Worm (Caenorhabditis elegans) whole organism, L1 larva: ENCODE measurements around the gene sec-22.
A peak's percentile ranks its signal among the peaks of the same experiment; 100 is the strongest.

Experiments used
- C16A3.4 ChIP-seq: fragments of 150-350 bp; optimal IDR thresholded peaks from 2 replicates; lab custom pipeline; 2014; ENCODE audit warnings: missing biosample characterization, missing genetic modification characterization
- C34B4.2 ChIP-seq: sonication (generic microtip); optimal IDR thresholded peaks from 2 replicates; lab custom pipeline; 2017; ENCODE audit warnings: mild to moderate bottlenecking, missing genetic modification characterization, missing compliant biosample characterization
- Y116A8C.19 ChIP-seq: sonication (generic microtip); optimal IDR thresholded peaks from 2 replicates; lab custom pipeline; 2016; ENCODE audit warnings: missing compliant biosample characterization, missing genetic modification characterization, borderline replicate concordance
- blmp-1 ChIP-seq: fragments of 150-350 bp; optimal IDR thresholded peaks from 2 replicates; lab custom pipeline; 2014; ENCODE audit warnings: missing biosample characterization, missing genetic modification characterization
- ceh-63 ChIP-seq: fragments of 200-800 bp; sonication (Bioruptor generic); optimal IDR thresholded peaks from 2 replicates; lab custom pipeline; 2018; ENCODE audit warnings: mild to moderate bottlenecking, missing genetic modification characterization, missing compliant biosample characterization
- ceh-82 ChIP-seq, 3 experiments: fragments of 150-350 bp in 1 of 3; sonication (generic microtip) in 2 of 3; optimal IDR thresholded peaks; 2 replicates each; lab custom pipeline; 2014 to 2017; ENCODE audit warnings: missing biosample characterization in 3 of 3, missing genetic modification characterization in 3 of 3
- ces-1 ChIP-seq: fragments of 150-350 bp; optimal IDR thresholded peaks from 2 replicates; lab custom pipeline; 2014; ENCODE audit warnings: missing biosample characterization, missing genetic modification reagents, missing genetic modification characterization
- dpl-1 ChIP-seq, 3 experiments: fragments of 150-350 bp in 2 of 3; sonication (generic microtip) in 1 of 3; optimal IDR thresholded peaks; 2 replicates each; lab custom pipeline; 2014 to 2017; ENCODE audit warnings: missing biosample characterization in 3 of 3, missing genetic modification characterization in 3 of 3, missing genetic modification reagents in 3 of 3
- efl-1 ChIP-seq, 4 experiments: fragments of 150-350 bp; optimal IDR thresholded peaks in 3 of 4; peaks in 1 of 4; 1 replicate in 1 of 4; 2 replicates in 3 of 4; lab custom pipeline; 2014; ENCODE audit warnings: missing biosample characterization in 2 of 4, missing genetic modification characterization in 2 of 4, missing genetic modification reagents in 2 of 4
- fkh-4 ChIP-seq: sonication (generic microtip); optimal IDR thresholded peaks from 2 replicates; lab custom pipeline; 2016; ENCODE audit warnings: missing compliant biosample characterization, missing genetic modification characterization, borderline replicate concordance
- fkh-8 ChIP-seq: sonication (generic microtip); optimal IDR thresholded peaks from 2 replicates; lab custom pipeline; 2016; ENCODE audit warnings: mild to moderate bottlenecking, missing genetic modification characterization, missing compliant biosample characterization
- hlh-17 ChIP-seq: fragments of 200-800 bp; sonication (Bioruptor generic); optimal IDR thresholded peaks from 2 replicates; lab custom pipeline; 2018; ENCODE audit warnings: missing genetic modification characterization, mild to moderate bottlenecking, missing compliant biosample characterization, moderate library complexity, borderline replicate concordance
- isw-1 ChIP-seq: fragments of 200-800 bp; sonication (Bioruptor generic); IDR thresholded peaks from 2 replicates; pipeline ENCODE4 v1.3.6; 2022; ENCODE audit warnings: missing genetic modification characterization, missing compliant biosample characterization
- jun-1 ChIP-seq: fragments of 150-350 bp; optimal IDR thresholded peaks from 2 replicates; lab custom pipeline; 2014; ENCODE audit warnings: missing biosample characterization, missing genetic modification reagents, missing genetic modification characterization
- lin-14 ChIP-seq: fragments of 200-800 bp; sonication (Bioruptor generic); optimal IDR thresholded peaks from 2 replicates; lab custom pipeline; 2018; ENCODE audit warnings: mild to moderate bottlenecking, missing genetic modification characterization, moderate library complexity, missing compliant biosample characterization
- lin-35 ChIP-seq, 2 experiments: fragments of 150-350 bp; optimal IDR thresholded peaks; 2 replicates each; lab custom pipeline; 2014; ENCODE audit warnings: missing biosample characterization in 2 of 2, missing genetic modification characterization in 2 of 2, missing genetic modification reagents in 2 of 2
- lin-39 ChIP-seq: fragments of 150-350 bp; optimal IDR thresholded peaks from 2 replicates; lab custom pipeline; 2014; ENCODE audit warnings: missing biosample characterization, missing genetic modification reagents, missing genetic modification characterization
- lsy-2 ChIP-seq, 2 experiments: fragments of 150-350 bp; optimal IDR thresholded peaks; 2 replicates each; lab custom pipeline; 2014; ENCODE audit warnings: missing biosample characterization in 2 of 2, missing genetic modification characterization in 2 of 2
- mab-9 ChIP-seq: fragments of 200-800 bp; sonication (Bioruptor generic); IDR thresholded peaks from 2 replicates; pipeline ENCODE4 v1.3.6; 2022; ENCODE audit warnings: missing genetic modification reagents, missing genetic modification characterization, missing compliant biosample characterization
- mdl-1 ChIP-seq, 2 experiments: fragments of 150-350 bp; optimal IDR thresholded peaks; 2 replicates each; lab custom pipeline; 2014 to 2017; ENCODE audit warnings: missing biosample characterization in 2 of 2, missing genetic modification characterization in 2 of 2, inconsistent platforms in 1 of 2
- mef-2 ChIP-seq: fragments of 150-350 bp; optimal IDR thresholded peaks from 2 replicates; lab custom pipeline; 2014; ENCODE audit warnings: missing biosample characterization, missing genetic modification characterization
- nhr-12 ChIP-seq: sonication (generic microtip); optimal IDR thresholded peaks from 2 replicates; lab custom pipeline; 2017; ENCODE audit warnings: missing biosample characterization, missing genetic modification characterization
- nhr-47 ChIP-seq: sonication (generic microtip); optimal IDR thresholded peaks from 2 replicates; lab custom pipeline; 2016; ENCODE audit warnings: mild to moderate bottlenecking, missing genetic modification characterization, moderate library complexity, missing compliant biosample characterization
- nhr-71 ChIP-seq: sonication (generic microtip); optimal IDR thresholded peaks from 2 replicates; lab custom pipeline; 2016; ENCODE audit warnings: mild to moderate bottlenecking, missing genetic modification characterization, moderate library complexity, missing compliant biosample characterization
- nhr-85 ChIP-seq: sonication (generic microtip); peaks from one replicate; lab custom pipeline; 2016; ENCODE audit warnings: missing genetic modification characterization, inconsistent platforms, missing compliant biosample characterization
- pax-3 ChIP-seq: fragments of 200-800 bp; sonication (Bioruptor generic); optimal IDR thresholded peaks from 2 replicates; lab custom pipeline; 2018; ENCODE audit warnings: mild to moderate bottlenecking, missing genetic modification characterization, moderate library complexity, missing compliant biosample characterization
- rnt-1 ChIP-seq: sonication (generic microtip); optimal IDR thresholded peaks from 2 replicates; lab custom pipeline; 2016; ENCODE audit warnings: mild to moderate bottlenecking, missing genetic modification characterization, moderate library complexity, missing compliant biosample characterization
- skn-1 ChIP-seq: fragments of 150-350 bp; optimal IDR thresholded peaks from 2 replicates; lab custom pipeline; 2014; ENCODE audit warnings: missing biosample characterization, missing genetic modification characterization
- snpc-4 ChIP-seq: fragments of 150-350 bp; optimal IDR thresholded peaks from 2 replicates; lab custom pipeline; 2014; ENCODE audit warnings: missing biosample characterization, missing genetic modification characterization
- snu-23 ChIP-seq: sonication (generic microtip); optimal IDR thresholded peaks from 2 replicates; lab custom pipeline; 2016; ENCODE audit warnings: missing genetic modification characterization, missing compliant biosample characterization
- sox-4 ChIP-seq: sonication (generic microtip); optimal IDR thresholded peaks from 2 replicates; lab custom pipeline; 2016; ENCODE audit warnings: missing genetic modification characterization, missing compliant biosample characterization
- sup-37 ChIP-seq: fragments of 200-800 bp; sonication (Bioruptor generic); optimal IDR thresholded peaks from 2 replicates; lab custom pipeline; 2018; ENCODE audit warnings: mild to moderate bottlenecking, missing genetic modification characterization, missing compliant biosample characterization
- swsn-7 ChIP-seq: sonication (generic microtip); optimal IDR thresholded peaks from 2 replicates; lab custom pipeline; 2016; ENCODE audit warnings: missing genetic modification characterization, missing compliant biosample characterization
- unc-98 ChIP-seq: fragments of 200-800 bp; sonication (Bioruptor generic); IDR thresholded peaks from 2 replicates; pipeline ENCODE4 v1.3.6; 2022; ENCODE audit warnings: missing genetic modification characterization, missing compliant biosample characterization
- vab-15 ChIP-seq: sonication (generic microtip); optimal IDR thresholded peaks from 2 replicates; lab custom pipeline; 2017; ENCODE audit warnings: missing genotype, mild to moderate bottlenecking, missing genetic modification characterization, missing compliant biosample characterization
- xbp-1 ChIP-seq: sonication (generic microtip); optimal IDR thresholded peaks from 2 replicates; lab custom pipeline; 2016; ENCODE audit warnings: missing genetic modification characterization, missing compliant biosample characterization
- zag-1 ChIP-seq: fragments of 150-350 bp; optimal IDR thresholded peaks from 2 replicates; lab custom pipeline; 2014; ENCODE audit warnings: missing biosample characterization, missing genetic modification characterization
- ztf-11 ChIP-seq, 2 experiments: sonication (generic microtip); optimal IDR thresholded peaks; 2 replicates each; lab custom pipeline; 2016 to 2017; ENCODE audit warnings: missing genetic modification characterization in 2 of 2, missing biosample characterization in 1 of 2, missing compliant biosample characterization in 1 of 2

sec-22 gene

ce11 chrX:1035039-1035598, at the start of gene sec-22, which contains the start of gene stau-1:
Gene sec-22 (plus strand): TSS chrX:1035548.
Gene stau-1 (minus strand): TSS chrX:1035286.
- TF ChIP-seq zag-1 (tag; lab: Kevin White, UChicago) (no peak), jun-1 (tag; lab: Kevin White, UChicago) (no peak), lin-14 (peak; percentile 75), ceh-82 (tag; optimal IDR thresholded peaks at IDR 0.05; lab: Kevin White, UChicago) (peak in 1 of 3 experiments; percentile 33), vab-15 (peak; percentile 33), lsy-2 (tag; optimal IDR thresholded peaks at IDR 0.05; lab: Kevin White, UChicago) (peak in 1 of 2 experiments; percentile 40), C16A3.4 (tag; lab: Kevin White, UChicago) (peak; percentile 5), sup-37 (no peak), snu-23 (GFP tag; lab: Kevin White, UChicago) (peak; percentile 47), skn-1 (tag; lab: Kevin White, UChicago) (peak; percentile 65), ces-1 (no peak), dpl-1 (GFP tag; optimal IDR thresholded peaks at IDR 0.05; lab: Kevin White, UChicago) (peak in 2 of 3 experiments; percentile 3 to 33), hlh-17 (no peak), ceh-63 (GFP tag; lab: Kevin White, UChicago) (no peak), fkh-4 (tag; lab: Kevin White, UChicago) (no peak), mab-9 (GFP tag; lab: Robert Waterston, UW) (no peak), nhr-85 (tag; lab: Kevin White, UChicago) (no peak), ztf-11 (tag; optimal IDR thresholded peaks at IDR 0.05; lab: Kevin White, UChicago) (no peak), mef-2 (tag; lab: Kevin White, UChicago) (no peak), Y116A8C.19 (tag; lab: Kevin White, UChicago) (no peak), blmp-1 (peak; percentile 70), xbp-1 (tag; lab: Kevin White, UChicago) (peak; percentile 20), unc-98 (GFP tag; lab: Robert Waterston, UW) (no peak), rnt-1 (tag; lab: Kevin White, UChicago) (peak; percentile 34), lin-35 (GFP tag; optimal IDR thresholded peaks at IDR 0.05; lab: Kevin White, UChicago) (peak; percentile 23 to 46), efl-1 (optimal IDR thresholded peaks at IDR 0.05; lab: Kevin White, UChicago) (peak in 1 of 2 experiments; percentile 21), efl-1 (GFP tag; optimal IDR thresholded peaks at IDR 0.05 in 1 of 2; lab: Kevin White, UChicago) (no peak), nhr-71 (tag; lab: Kevin White, UChicago) (peak; percentile 21), fkh-8 (tag; lab: Kevin White, UChicago) (no peak), pax-3 (tag; lab: Kevin White, UChicago) (no peak), isw-1 (no peak), sox-4 (no peak), C34B4.2 (tag; lab: Kevin White, UChicago) (no peak), mdl-1 (tag; optimal IDR thresholded peaks at IDR 0.05; lab: Kevin White, UChicago) (no peak)

- TF ChIP-seq lin-39 (tag; lab: Kevin White, UChicago) (no peak), nhr-47 (peak; percentile 2), snpc-4 (tag; lab: Kevin White, UChicago) (peak; percentile 80), nhr-12 (no peak)
Measured at ce11 chrX:986463-986862, 48.9 kb upstream of the sec-22 start.

- TF ChIP-seq swsn-7 (tag; lab: Kevin White, UChicago) (no peak), ceh-63 (GFP tag; lab: Kevin White, UChicago) (no peak), sox-4 (no peak), Y116A8C.19 (tag; lab: Kevin White, UChicago) (no peak)
Measured at ce11 chrX:991274-991673, 44.1 kb upstream of the sec-22 start, which contains the start of the genes C09E10.3 and dgk-1. Gene C09E10.3 (minus strand): TSS chrX:991374. Gene dgk-1 (minus strand): TSS chrX:991456.
